Fruit fly (Drosophila melanogaster): ENCODE results near the gene Rbp6.
A peak's percentile ranks its signal among the peaks of the same experiment; 100 is the strongest.

dm6 chr3L:17049912-17050345, 188.1 kb downstream of the Rbp6 start:
- TF ChIP-seq Clk (GFP tag; optimal IDR thresholded peaks at IDR 0.05) (peak; percentile 44), toe (GFP tag; optimal IDR thresholded peaks at IDR 0.05) (no peak), tj (GFP tag; optimal IDR thresholded peaks at IDR 0.05) (peak; percentile 95), ovo (GFP tag; optimal IDR thresholded peaks at IDR 0.05) (no peak), CG33017 (tag; optimal IDR thresholded peaks at IDR 0.05) (peak; percentile 42), CG7101 (tag; optimal IDR thresholded peaks at IDR 0.05) (peak; percentile 63), CG1620 (GFP tag; optimal IDR thresholded peaks at IDR 0.05) (no peak), cic (GFP tag; optimal IDR thresholded peaks at IDR 0.05) (peak; percentile 70), CG5204 (GFP tag; optimal IDR thresholded peaks at IDR 0.05) (no peak), Hr96 (GFP tag; optimal IDR thresholded peaks at IDR 0.05) (peak; percentile 8), pad (GFP tag; optimal IDR thresholded peaks at IDR 0.05) (peak; percentile 37), Crg-1 (GFP tag; optimal IDR thresholded peaks at IDR 0.05) (no peak), bab1 (GFP tag; optimal IDR thresholded peaks at IDR 0.05) (peak; percentile 44), cnc (optimal IDR thresholded peaks at IDR 0.05) (no peak)
